Worm (Caenorhabditis elegans) whole organism, L1 larva: Measurements from ENCODE around the gene dap-3.

ENCODE experiments used
- ceh-8 ChIP-seq: fragments of 200-800 bp; sonication (Bioruptor generic); optimal IDR thresholded peaks from 2 replicates; lab custom pipeline; 2018; ENCODE audit warnings: mild to moderate bottlenecking, missing genetic modification characterization, moderate library complexity, missing compliant biosample characterization
- lin-39 ChIP-seq: fragments of 150-350 bp; optimal IDR thresholded peaks from 2 replicates; lab custom pipeline; 2014; ENCODE audit warnings: missing biosample characterization, missing genetic modification reagents, missing genetic modification characterization
- lsy-2 ChIP-seq, 2 experiments: fragments of 150-350 bp; optimal IDR thresholded peaks; 2 replicates each; lab custom pipeline; 2014; ENCODE audit warnings: missing biosample characterization in 2 of 2, missing genetic modification characterization in 2 of 2
- nhr-76 ChIP-seq: sonication (generic microtip); optimal IDR thresholded peaks from 2 replicates; lab custom pipeline; 2017; ENCODE audit warnings: missing biosample characterization, missing genetic modification characterization
- snpc-4 ChIP-seq: fragments of 150-350 bp; optimal IDR thresholded peaks from 2 replicates; lab custom pipeline; 2014; ENCODE audit warnings: missing biosample characterization, missing genetic modification characterization
- unc-86 ChIP-seq: sonication (generic microtip); optimal IDR thresholded peaks from 2 replicates; lab custom pipeline; 2016; ENCODE audit warnings: missing genetic modification characterization, missing compliant biosample characterization
- zag-1 ChIP-seq: fragments of 150-350 bp; optimal IDR thresholded peaks from 2 replicates; lab custom pipeline; 2014; ENCODE audit warnings: missing biosample characterization, missing genetic modification characterization

- TF ChIP-seq zag-1 (tag; lab: Kevin White, UChicago) (no peak), ceh-8 (GFP tag; lab: Kevin White, UChicago) (no peak), lin-39 (tag; lab: Kevin White, UChicago) (no peak), lsy-2 (tag; optimal IDR thresholded peaks at IDR 0.05; lab: Kevin White, UChicago) (no peak), nhr-76 (tag; lab: Kevin White, UChicago) (no peak), snpc-4 (no peak), unc-86 (tag; lab: Kevin White, UChicago) (no peak)
Measured at ce11 chrII:10594312-10594711, 13.4 kb downstream of the dap-3 start.
